Worm (Caenorhabditis elegans): ENCODE results near the gene D1005.2.

ce11 chrX:1501752-1502151, 42.9 kb downstream of the D1005.2 start, which contains the start of gene F09E10.7:
- TF ChIP-seq nhr-76 (tag; optimal IDR thresholded peaks at IDR 0.05) (no peak), sem-2 (GFP tag; optimal IDR thresholded peaks at IDR 0.05) (no peak), blmp-1 (tag; optimal IDR thresholded peaks at IDR 0.05) (no peak), elt-1 (tag; optimal IDR thresholded peaks at IDR 0.05; ENCODE audit: borderline replicate concordance, insufficient read depth) (no peak), pha-4 (tag; optimal IDR thresholded peaks at IDR 0.05) (no peak), unc-62 (GFP tag; optimal IDR thresholded peaks at IDR 0.05) (no peak), lsy-2 (tag; optimal IDR thresholded peaks at IDR 0.05) (no peak), mep-1 (tag; optimal IDR thresholded peaks at IDR 0.05) (no peak)
